Fruit fly (Drosophila melanogaster) whole organism, embryonic: ENCODE measurements around the gene Nulp1.

Experiments
- ATbp ChIP-seq: fragments of 200-800 bp; sonication (Bioruptor generic); optimal IDR thresholded peaks from 2 replicates; lab custom pipeline; 2017; ENCODE audit warnings: missing biosample characterization, mild to moderate bottlenecking, missing genetic modification characterization, missing genetic modification reagents
- Ada2b ChIP-seq: fragments of 200-800 bp; sonication (Bioruptor generic); IDR thresholded peaks from 2 replicates; pipeline ENCODE4 v1.3.6; 2022; ENCODE audit warnings: missing biosample characterization, missing genetic modification characterization
- Aef1 ChIP-seq: fragments of 200-800 bp; sonication (Bioruptor generic); IDR thresholded peaks from 3 replicates; pipeline ENCODE4 v1.3.6; 2022; ENCODE audit warnings: missing biosample characterization, missing genetic modification characterization
- B-H2 ChIP-seq: fragments of 200-800 bp; sonication (Bioruptor generic); optimal IDR thresholded peaks from 2 replicates; lab custom pipeline; 2018; ENCODE audit warnings: missing biosample characterization, mild to moderate bottlenecking, missing genetic modification characterization
- CG10321 ChIP-seq: fragments of 200-800 bp; sonication (Bioruptor generic); IDR thresholded peaks from 2 replicates; pipeline ENCODE4 v1.3.6; 2022; ENCODE audit warnings: missing biosample characterization, missing genetic modification characterization
- CG10431 ChIP-seq: fragments of 200-800 bp; sonication (Bioruptor generic); optimal IDR thresholded peaks from 3 replicates; lab custom pipeline; 2018; ENCODE audit warnings: missing biosample characterization, mild to moderate bottlenecking, missing genetic modification characterization
- CG12071 ChIP-seq: fragments of 200-800 bp; sonication (Bioruptor generic); optimal IDR thresholded peaks from 3 replicates; lab custom pipeline; 2018; ENCODE audit warnings: missing biosample characterization, mild to moderate bottlenecking, missing genetic modification characterization
- CG15479 ChIP-seq: fragments of 200-800 bp; sonication (Bioruptor generic); optimal IDR thresholded peaks from 3 replicates; lab custom pipeline; 2019; ENCODE audit warnings: missing biosample characterization, mild to moderate bottlenecking, missing genetic modification characterization, moderate library complexity
- CG17359 ChIP-seq: fragments of 200-800 bp; sonication (Bioruptor generic); optimal IDR thresholded peaks from 3 replicates; lab custom pipeline; 2018; ENCODE audit warnings: missing biosample characterization, mild to moderate bottlenecking, missing genetic modification characterization, moderate library complexity
- CG17385 ChIP-seq: fragments of 200-800 bp; sonication (Bioruptor generic); optimal IDR thresholded peaks from 3 replicates; lab custom pipeline; 2018; ENCODE audit warnings: missing biosample characterization, mild to moderate bottlenecking, missing genetic modification characterization
- CG18011 ChIP-seq: fragments of 200-800 bp; sonication (Bioruptor generic); optimal IDR thresholded peaks from 2 replicates; lab custom pipeline; 2017; ENCODE audit warnings: missing biosample characterization, missing genetic modification characterization, mild to moderate bottlenecking, moderate library complexity, missing genotype
- CG2875 ChIP-seq: fragments of 200-800 bp; sonication (Bioruptor generic); optimal IDR thresholded peaks from 2 replicates; lab custom pipeline; 2017; ENCODE audit warnings: missing biosample characterization, mild to moderate bottlenecking, missing genetic modification characterization, missing genetic modification reagents
- CG31365 ChIP-seq: fragments of 200-800 bp; sonication (Bioruptor generic); optimal IDR thresholded peaks from 2 replicates; lab custom pipeline; 2018; ENCODE audit warnings: missing biosample characterization, mild to moderate bottlenecking, missing genetic modification characterization
- CG32532 ChIP-seq: fragments of 200-800 bp; sonication (Bioruptor generic); IDR thresholded peaks from 2 replicates; pipeline ENCODE4 v1.3.6; 2022; ENCODE audit warnings: missing biosample characterization, missing genetic modification characterization
- CG6654 ChIP-seq: fragments of 200-800 bp; sonication (Bioruptor generic); optimal IDR thresholded peaks from 2 replicates; lab custom pipeline; 2017; ENCODE audit warnings: missing biosample characterization, mild to moderate bottlenecking, missing genetic modification characterization
- CG6765 ChIP-seq: fragments of 200-800 bp; sonication (Bioruptor generic); optimal IDR thresholded peaks from 3 replicates; lab custom pipeline; 2017; ENCODE audit warnings: missing biosample characterization, mild to moderate bottlenecking, missing genetic modification characterization
- CG7987 ChIP-seq: fragments of 200-800 bp; sonication (Bioruptor generic); optimal IDR thresholded peaks from 2 replicates; lab custom pipeline; 2018; ENCODE audit warnings: missing biosample characterization, mild to moderate bottlenecking, missing genetic modification characterization, moderate library complexity
- CHES-1-like ChIP-seq: fragments of 200-800 bp; sonication (Bioruptor generic); optimal IDR thresholded peaks from 2 replicates; lab custom pipeline; 2016; ENCODE audit warnings: missing biosample characterization, missing genetic modification characterization
- Camta ChIP-seq: fragments of 200-800 bp; sonication (Bioruptor generic); optimal IDR thresholded peaks from 2 replicates; lab custom pipeline; 2016; ENCODE audit warnings: missing biosample characterization, missing genetic modification characterization
- CoRest ChIP-seq: fragments of 200-800 bp; sonication (Bioruptor generic); optimal IDR thresholded peaks from 3 replicates; lab custom pipeline; 2018; ENCODE audit warnings: missing biosample characterization, mild to moderate bottlenecking, missing genetic modification characterization, moderate library complexity
- CrebB ChIP-seq: fragments of 200-800 bp; sonication (Bioruptor generic); optimal IDR thresholded peaks from 3 replicates; lab custom pipeline; 2018; ENCODE audit warnings: missing biosample characterization, mild to moderate bottlenecking, missing genetic modification characterization
- Ets65A ChIP-seq: fragments of 200-800 bp; sonication (Bioruptor generic); peaks from one replicate; lab custom pipeline; 2016; ENCODE audit warnings: missing biosample characterization, missing genetic modification characterization
- GATAe ChIP-seq: fragments of 200-800 bp; sonication (Bioruptor generic); conservative IDR thresholded peaks from 2 replicates; pipeline ENCODE4 v1.3.6; 2022; ENCODE audit warnings: missing biosample characterization, missing genetic modification characterization
- HLH54F ChIP-seq: fragments of 200-800 bp; sonication (Bioruptor generic); optimal IDR thresholded peaks from 3 replicates; lab custom pipeline; 2016; ENCODE audit warnings: missing biosample characterization, missing genetic modification characterization
- HmgD ChIP-seq: fragments of 200-800 bp; sonication (Bioruptor generic); optimal IDR thresholded peaks from 3 replicates; lab custom pipeline; 2016; ENCODE audit warnings: missing biosample characterization, missing genetic modification characterization
- Neu2 ChIP-seq: fragments of 200-800 bp; sonication (Bioruptor generic); optimal IDR thresholded peaks from 3 replicates; lab custom pipeline; 2016; ENCODE audit warnings: missing biosample characterization, missing genetic modification characterization, borderline replicate concordance
- Rx ChIP-seq: fragments of 200-800 bp; sonication (Bioruptor generic); IDR thresholded peaks from 2 replicates; pipeline ENCODE4 v1.3.6; 2022; ENCODE audit warnings: missing biosample characterization, missing genetic modification characterization
- TFAM ChIP-seq: fragments of 200-800 bp; sonication (Bioruptor generic); optimal IDR thresholded peaks from 2 replicates; lab custom pipeline; 2017; ENCODE audit warnings: missing biosample characterization, missing genetic modification characterization, inconsistent platforms
- ash1 ChIP-seq: fragments of 200-800 bp; sonication (Bioruptor generic); optimal IDR thresholded peaks from 2 replicates; lab custom pipeline; 2018; ENCODE audit warnings: missing biosample characterization, mild to moderate bottlenecking, missing genetic modification characterization
- cas ChIP-seq: fragments of 200-800 bp; sonication (Bioruptor generic); IDR thresholded peaks from 2 replicates; pipeline ENCODE4 v1.3.6; 2022; ENCODE audit warnings: missing biosample characterization, missing genetic modification characterization
- chif ChIP-seq, 2 experiments: fragments of 200-800 bp; sonication (Bioruptor generic); optimal IDR thresholded peaks; 3 replicates each; lab custom pipeline; 2016; ENCODE audit warnings: missing biosample characterization in 2 of 2, missing genetic modification characterization in 2 of 2
- chm ChIP-seq: fragments of 200-800 bp; sonication (Bioruptor generic); IDR thresholded peaks from 2 replicates; pipeline ENCODE4 v1.3.6; 2022; ENCODE audit warnings: missing biosample characterization, missing genetic modification characterization
- ci ChIP-seq: fragments of 200-800 bp; sonication (Bioruptor generic); IDR thresholded peaks from 3 replicates; pipeline ENCODE4 v1.3.6; 2022; ENCODE audit warnings: missing biosample characterization, missing genetic modification characterization
- crp ChIP-seq, 2 experiments: fragments of 200-800 bp; sonication (Bioruptor generic); optimal IDR thresholded peaks; 2 replicates in 1 of 2; 3 replicates in 1 of 2; lab custom pipeline; 2017; ENCODE audit warnings: missing biosample characterization in 2 of 2, missing genetic modification characterization in 2 of 2, mild to moderate bottlenecking in 1 of 2, moderate library complexity in 1 of 2
- danr ChIP-seq: fragments of 200-800 bp; sonication (Bioruptor generic); IDR thresholded peaks from 2 replicates; pipeline ENCODE4 v1.3.6; 2022; ENCODE audit warnings: missing biosample characterization, missing genetic modification characterization
- exex ChIP-seq: fragments of 200-800 bp; sonication (Bioruptor generic); optimal IDR thresholded peaks from 4 replicates; lab custom pipeline; 2018; ENCODE audit warnings: missing biosample characterization, mild to moderate bottlenecking, missing genetic modification characterization, moderate library complexity
- fd3F ChIP-seq: fragments of 200-800 bp; sonication (Bioruptor generic); optimal IDR thresholded peaks from 2 replicates; lab custom pipeline; 2018; ENCODE audit warnings: missing biosample characterization, mild to moderate bottlenecking, missing genetic modification characterization, moderate library complexity
- fd96Cb ChIP-seq: fragments of 200-800 bp; sonication (Bioruptor generic); optimal IDR thresholded peaks from 2 replicates; lab custom pipeline; 2018; ENCODE audit warnings: missing biosample characterization, mild to moderate bottlenecking, missing genetic modification characterization, moderate library complexity
- gce ChIP-seq: fragments of 200-800 bp; sonication (Bioruptor generic); IDR thresholded peaks from 3 replicates; pipeline ENCODE4 v1.3.6; 2022; ENCODE audit warnings: missing biosample characterization, missing genetic modification characterization
- gcm2 ChIP-seq: fragments of 200-800 bp; sonication (Bioruptor generic); optimal IDR thresholded peaks from 2 replicates; lab custom pipeline; 2016; ENCODE audit warnings: missing biosample characterization, missing genetic modification characterization
- jumu ChIP-seq: fragments of 200-800 bp; sonication (Bioruptor generic); optimal IDR thresholded peaks from 3 replicates; lab custom pipeline; 2016; ENCODE audit warnings: missing biosample characterization, missing genetic modification characterization
- kni ChIP-seq: fragments of 200-800 bp; sonication (Bioruptor generic); optimal IDR thresholded peaks from 3 replicates; lab custom pipeline; 2017; ENCODE audit warnings: mild to moderate bottlenecking, missing biosample characterization, missing genetic modification reagents, missing genetic modification characterization
- lab ChIP-seq: fragments of 200-800 bp; sonication (Bioruptor generic); optimal IDR thresholded peaks from 3 replicates; lab custom pipeline; 2017; ENCODE audit warnings: missing biosample characterization, missing genetic modification characterization, mild to moderate bottlenecking, moderate library complexity, missing genetic modification reagents
- pros ChIP-seq: fragments of 200-800 bp; sonication (Bioruptor generic); optimal IDR thresholded peaks from 3 replicates; lab custom pipeline; 2019; ENCODE audit warnings: missing biosample characterization, mild to moderate bottlenecking, missing genetic modification characterization, moderate library complexity
- pzg ChIP-seq: fragments of 200-800 bp; sonication (Bioruptor generic); optimal IDR thresholded peaks from 3 replicates; lab custom pipeline; 2018; ENCODE audit warnings: missing biosample characterization, mild to moderate bottlenecking, missing genetic modification characterization, moderate library complexity
- shn ChIP-seq: fragments of 200-800 bp; sonication (Bioruptor generic); optimal IDR thresholded peaks from 3 replicates; lab custom pipeline; 2016; ENCODE audit warnings: missing biosample characterization, missing genetic modification characterization
- trh ChIP-seq: fragments of 200-800 bp; sonication (Bioruptor generic); optimal IDR thresholded peaks from 2 replicates; lab custom pipeline; 2016; ENCODE audit warnings: missing biosample characterization, missing genetic modification characterization
- vfl ChIP-seq: fragments of 200-800 bp; sonication (Bioruptor generic); optimal IDR thresholded peaks from 2 replicates; lab custom pipeline; 2016; ENCODE audit warnings: missing biosample characterization, missing genetic modification characterization
- vvl ChIP-seq: fragments of 200-800 bp; sonication (Bioruptor generic); IDR thresholded peaks from 2 replicates; pipeline ENCODE4 v1.3.6; 2022; ENCODE audit warnings: missing biosample characterization, missing genetic modification characterization
- wek ChIP-seq: fragments of 200-800 bp; sonication (Bioruptor generic); optimal IDR thresholded peaks from 3 replicates; lab custom pipeline; 2018; ENCODE audit warnings: missing biosample characterization, mild to moderate bottlenecking, missing genetic modification characterization, moderate library complexity

The Nulp1 gene

dm6 chr3L:8159724-8160422 is 49.7 kb downstream of the Nulp1 start, which contains the start of gene CG43886:
Gene CG43886 (minus strand): TSS chr3L:8159774.
- no peak for TF ChIP-seq exex (tag; lab: Kevin White, UChicago)
- no peak for TF ChIP-seq jumu (GFP tag; lab: Kevin White, UChicago)
- peak; percentile 88 for TF ChIP-seq CG31365 (tag; lab: Kevin White, UChicago)
- no peak for TF ChIP-seq CG7987 (GFP tag; lab: Kevin White, UChicago)
- no peak for TF ChIP-seq HmgD (GFP tag; lab: Kevin White, UChicago)
- no peak for TF ChIP-seq GATAe
- no peak for TF ChIP-seq CHES-1-like (GFP tag; lab: Kevin White, UChicago)
- peak; percentile 49; the same call in 1 of the 2 replicates for TF ChIP-seq vvl (GFP tag; lab: Robert Waterston, UW)
- TF ChIP-seq kni (GFP tag; lab: Kevin White, UChicago) = no peak
- TF ChIP-seq Aef1 = no peak
- TF ChIP-seq Camta (GFP tag; lab: Kevin White, UChicago) = no peak
- TF ChIP-seq fd96Cb = no peak
- TF ChIP-seq ci (GFP tag; lab: Robert Waterston, UW) = no peak
- TF ChIP-seq CG6654 (GFP tag; lab: Kevin White, UChicago) = no peak
- TF ChIP-seq trh = no peak
- TF ChIP-seq CoRest (tag; lab: Kevin White, UChicago) = peak; percentile 21
- TF ChIP-seq CG32532 (GFP tag; lab: Robert Waterston, UW) = no peak
- no peak for TF ChIP-seq cas
- TF ChIP-seq Ets65A (GFP tag; lab: Kevin White, UChicago) = peak; percentile 72
- TF ChIP-seq vfl (GFP tag; lab: Kevin White, UChicago) = no peak
- TF ChIP-seq CG17385 = no peak
- no peak for TF ChIP-seq ash1 (GFP tag; lab: Kevin White, UChicago)
- TF ChIP-seq lab (GFP tag; lab: Kevin White, UChicago) = no peak
- no peak for TF ChIP-seq Ada2b
- TF ChIP-seq CG12071 = no peak
- TF ChIP-seq B-H2 (GFP tag; lab: Kevin White, UChicago) = no peak
- no peak for TF ChIP-seq CG6765 (GFP tag; lab: Kevin White, UChicago)
- no peak for TF ChIP-seq shn
- TF ChIP-seq CG2875 = no peak
- peak; percentile 21 for TF ChIP-seq pzg (GFP tag; lab: Kevin White, UChicago)
- TF ChIP-seq Neu2 = no peak
- no peak for TF ChIP-seq wek (GFP tag; lab: Kevin White, UChicago)
- TF ChIP-seq Rx (GFP tag; lab: Robert Waterston, UW) = no peak
- TF ChIP-seq chm (GFP tag; lab: Robert Waterston, UW) = no peak
- TF ChIP-seq CG10321 (GFP tag; lab: Robert Waterston, UW) = no peak
- no peak for TF ChIP-seq CG17359 (tag; lab: Kevin White, UChicago)
- TF ChIP-seq danr (GFP tag; lab: Robert Waterston, UW) = no peak
- TF ChIP-seq gce (GFP tag; lab: Robert Waterston, UW) = no peak
- no peak for TF ChIP-seq chif (GFP tag; optimal IDR thresholded peaks at IDR 0.05; lab: Kevin White, UChicago)
- TF ChIP-seq HLH54F (GFP tag; lab: Kevin White, UChicago) = no peak
- no peak for TF ChIP-seq TFAM (GFP tag; lab: Kevin White, UChicago)
- TF ChIP-seq CG15479 (GFP tag; lab: Kevin White, UChicago) = no peak
- TF ChIP-seq crp (GFP tag; optimal IDR thresholded peaks at IDR 0.05; lab: Kevin White, UChicago) = peak in 1 of 2 experiments; percentile 8
- TF ChIP-seq CrebB = no peak
- no peak for TF ChIP-seq ATbp
- TF ChIP-seq CG10431 = no peak
- no peak for TF ChIP-seq gcm2 (GFP tag; lab: Kevin White, UChicago)
- TF ChIP-seq pros = no peak
- TF ChIP-seq fd3F = no peak
- peak; percentile 96 for TF ChIP-seq CG18011
